Worm (Caenorhabditis elegans) whole organism, late embryonic: ENCODE results near the gene ram-2.

Experiments
- ama-1 ChIP-seq: fragments of 150-350 bp; optimal IDR thresholded peaks from 2 replicates; lab custom pipeline; 2014
- eyg-1 ChIP-seq: sonication (generic microtip); optimal IDR thresholded peaks from 2 replicates; lab custom pipeline; 2016; ENCODE audit warnings: missing genotype, missing genetic modification characterization, missing compliant biosample characterization
- fkh-10 ChIP-seq: fragments of 150-350 bp; optimal IDR thresholded peaks from 2 replicates; lab custom pipeline; 2014; ENCODE audit warnings: missing biosample characterization, missing genetic modification reagents, missing genetic modification characterization
- hlh-6 ChIP-seq: sonication (generic microtip); optimal IDR thresholded peaks from 2 replicates; lab custom pipeline; 2016; ENCODE audit warnings: missing genotype, missing genetic modification characterization, missing compliant biosample characterization
- hlh-8 ChIP-seq: sonication (generic microtip); optimal IDR thresholded peaks from 2 replicates; lab custom pipeline; 2016; ENCODE audit warnings: missing genotype, missing genetic modification characterization, missing compliant biosample characterization
- nhr-11 ChIP-seq: fragments of 150-350 bp; optimal IDR thresholded peaks from 2 replicates; lab custom pipeline; 2014; ENCODE audit warnings: missing biosample characterization, missing genetic modification characterization

ce11 chrII:11015210-11015609 is 1.5 kb downstream of the ram-2 start:
- TF ChIP-seq fkh-10 (GFP tag; lab: Kevin White, UChicago), result no peak
- TF ChIP-seq nhr-11 (tag; lab: Kevin White, UChicago), result no peak
- TF ChIP-seq hlh-8 (tag; lab: Kevin White, UChicago), result no peak
- TF ChIP-seq eyg-1, result no peak
- TF ChIP-seq ama-1 (lab: Kevin White, UChicago), result no peak
- no peak for TF ChIP-seq hlh-6 (tag; lab: Kevin White, UChicago)
